Worm (Caenorhabditis elegans) whole organism, late embryonic: ENCODE data around the gene enri-2.

Experiments
- F13H6.1 ChIP-seq: sonication (generic microtip); optimal IDR thresholded peaks from 2 replicates; lab custom pipeline; 2016; ENCODE audit warnings: missing genetic modification characterization, missing compliant biosample characterization
- fkh-10 ChIP-seq: fragments of 150-350 bp; optimal IDR thresholded peaks from 2 replicates; lab custom pipeline; 2014; ENCODE audit warnings: missing biosample characterization, missing genetic modification reagents, missing genetic modification characterization
- fkh-6 ChIP-seq: sonication (generic microtip); optimal IDR thresholded peaks from 2 replicates; lab custom pipeline; 2016; ENCODE audit warnings: missing genetic modification characterization, missing compliant biosample characterization
- hlh-30 ChIP-seq: sonication (generic microtip); optimal IDR thresholded peaks from 2 replicates; lab custom pipeline; 2017; ENCODE audit warnings: antibody characterized with exemption, missing genetic modification characterization, missing compliant biosample characterization; ENCODE audit not compliant: insufficient read depth
- madf-2 ChIP-seq: sonication (generic microtip); optimal IDR thresholded peaks from 2 replicates; lab custom pipeline; 2017; ENCODE audit warnings: missing genetic modification characterization, missing compliant biosample characterization
- nhr-11 ChIP-seq: fragments of 150-350 bp; optimal IDR thresholded peaks from 2 replicates; lab custom pipeline; 2014; ENCODE audit warnings: missing biosample characterization, missing genetic modification characterization
- pax-1 ChIP-seq: fragments of 150-350 bp; optimal IDR thresholded peaks from 2 replicates; lab custom pipeline; 2014; ENCODE audit warnings: missing biosample characterization, missing genetic modification characterization
- sdc-2 ChIP-seq: sonication (generic microtip); optimal IDR thresholded peaks from 2 replicates; lab custom pipeline; 2016; ENCODE audit warnings: missing genotype, missing genetic modification characterization, missing compliant biosample characterization
- sox-2 ChIP-seq: fragments of 200-800 bp; sonication (Bioruptor generic); IDR thresholded peaks from 2 replicates; pipeline ENCODE4 v1.3.6; 2022; ENCODE audit warnings: missing genetic modification reagents, missing genetic modification characterization, missing compliant biosample characterization
- syd-9 ChIP-seq: sonication (generic microtip); optimal IDR thresholded peaks from 2 replicates; lab custom pipeline; 2016; ENCODE audit warnings: mild to moderate bottlenecking, missing genetic modification characterization, moderate library complexity, missing compliant biosample characterization
- tbx-2 ChIP-seq: sonication (generic microtip); optimal IDR thresholded peaks from 2 replicates; lab custom pipeline; 2016; ENCODE audit warnings: missing genetic modification characterization, missing compliant biosample characterization
- unc-55 ChIP-seq: sonication (generic microtip); optimal IDR thresholded peaks from 2 replicates; lab custom pipeline; 2017; ENCODE audit warnings: missing biosample characterization, missing genetic modification reagents, missing genetic modification characterization

ce11 chrX:14512817-14513216, 32.8 kb upstream of the enri-2 start, which contains the start of gene fbxa-141:
- TF ChIP-seq F13H6.1 (tag; lab: Kevin White, UChicago) = no peak
- TF ChIP-seq sdc-2 (tag; lab: Kevin White, UChicago) = no peak
- no peak for TF ChIP-seq fkh-10 (GFP tag; lab: Kevin White, UChicago)
- TF ChIP-seq sox-2 (GFP tag; lab: Robert Waterston, UW) = no peak
- no peak for TF ChIP-seq fkh-6 (tag; lab: Kevin White, UChicago)
- TF ChIP-seq syd-9 (tag; lab: Kevin White, UChicago) = no peak
- no peak for TF ChIP-seq pax-1 (tag; lab: Kevin White, UChicago)
- TF ChIP-seq tbx-2 (tag; lab: Kevin White, UChicago) = no peak
- no peak for TF ChIP-seq nhr-11 (tag; lab: Kevin White, UChicago)
- TF ChIP-seq unc-55 (GFP tag; lab: Kevin White, UChicago) = no peak
- no peak for TF ChIP-seq hlh-30
- no peak for TF ChIP-seq madf-2 (tag; lab: Kevin White, UChicago)
